Fruit fly (Drosophila melanogaster) whole organism, embryonic: Measurements from ENCODE around the gene dod.

Source experiments
- ATbp ChIP-seq: fragments of 200-800 bp; sonication (Bioruptor generic); optimal IDR thresholded peaks from 2 replicates; lab custom pipeline; 2017; ENCODE audit warnings: missing biosample characterization, mild to moderate bottlenecking, missing genetic modification characterization, missing genetic modification reagents
- B-H1 ChIP-seq: fragments of 200-800 bp; sonication (Bioruptor generic); IDR thresholded peaks from 3 replicates; pipeline ENCODE4 v1.3.6; 2022; ENCODE audit warnings: missing biosample characterization, missing genetic modification characterization
- Bgb ChIP-seq: fragments of 200-800 bp; sonication (Bioruptor generic); IDR thresholded peaks from 2 replicates; pipeline ENCODE4 v1.3.6; 2022; ENCODE audit warnings: missing biosample characterization, missing genetic modification characterization; ENCODE audit not compliant: partially characterized antibody
- CG10321 ChIP-seq: fragments of 200-800 bp; sonication (Bioruptor generic); IDR thresholded peaks from 2 replicates; pipeline ENCODE4 v1.3.6; 2022; ENCODE audit warnings: missing biosample characterization, missing genetic modification characterization
- CG11695 ChIP-seq: fragments of 200-800 bp; sonication (Bioruptor generic); IDR thresholded peaks from 3 replicates; pipeline ENCODE4 v1.3.6; 2022; ENCODE audit warnings: missing biosample characterization, missing genetic modification characterization
- CG14860 ChIP-seq: fragments of 200-800 bp; sonication (Bioruptor generic); IDR thresholded peaks from 3 replicates; pipeline ENCODE4 v1.3.6; 2022; ENCODE audit warnings: missing biosample characterization, missing genetic modification characterization; ENCODE audit not compliant: partially characterized antibody
- CG14965 ChIP-seq: fragments of 200-800 bp; sonication (Bioruptor generic); optimal IDR thresholded peaks from 2 replicates; lab custom pipeline; 2016; ENCODE audit warnings: missing biosample characterization, missing genetic modification characterization, borderline replicate concordance
- CG15269 ChIP-seq: fragments of 200-800 bp; sonication (Bioruptor generic); optimal IDR thresholded peaks from 2 replicates; lab custom pipeline; 2018; ENCODE audit warnings: missing biosample characterization, mild to moderate bottlenecking, missing genetic modification characterization, moderate library complexity
- CG17328 ChIP-seq: fragments of 200-800 bp; sonication (Bioruptor generic); IDR thresholded peaks from 2 replicates; pipeline ENCODE4 v1.3.6; 2022; ENCODE audit warnings: missing biosample characterization, missing genetic modification characterization
- CG17568 ChIP-seq: fragments of 200-800 bp; sonication (Bioruptor generic); optimal IDR thresholded peaks from 2 replicates; lab custom pipeline; 2018; ENCODE audit warnings: missing biosample characterization, mild to moderate bottlenecking, missing genetic modification characterization, moderate library complexity
- CG18262 ChIP-seq: fragments of 200-800 bp; optimal IDR thresholded peaks from 3 replicates; lab custom pipeline; 2019; ENCODE audit warnings: missing biosample characterization, mild to moderate bottlenecking, missing genetic modification characterization, moderate library complexity
- CG2116 ChIP-seq: fragments of 200-800 bp; sonication (Bioruptor generic); optimal IDR thresholded peaks from 3 replicates; lab custom pipeline; 2018; ENCODE audit warnings: missing biosample characterization, mild to moderate bottlenecking, missing genetic modification characterization
- CG30431 ChIP-seq: fragments of 200-800 bp; sonication (Bioruptor generic); optimal IDR thresholded peaks from 2 replicates; lab custom pipeline; 2017; ENCODE audit warnings: missing biosample characterization, missing genetic modification characterization
- CG3281 ChIP-seq: fragments of 200-800 bp; sonication (Bioruptor generic); optimal IDR thresholded peaks from 3 replicates; lab custom pipeline; 2017; ENCODE audit warnings: missing biosample characterization, mild to moderate bottlenecking, missing genetic modification characterization
- CG4328 ChIP-seq: fragments of 200-800 bp; sonication (Bioruptor generic); optimal IDR thresholded peaks from 3 replicates; lab custom pipeline; 2017; ENCODE audit warnings: missing biosample characterization, missing genetic modification reagents, missing genetic modification characterization
- CG4854 ChIP-seq: fragments of 200-800 bp; sonication (Bioruptor generic); optimal IDR thresholded peaks from 2 replicates; lab custom pipeline; 2016; ENCODE audit warnings: missing biosample characterization, missing genetic modification characterization, inconsistent platforms
- CG6765 ChIP-seq: fragments of 200-800 bp; sonication (Bioruptor generic); optimal IDR thresholded peaks from 3 replicates; lab custom pipeline; 2017; ENCODE audit warnings: missing biosample characterization, mild to moderate bottlenecking, missing genetic modification characterization
- CG8089 ChIP-seq: fragments of 200-800 bp; sonication (Bioruptor generic); optimal IDR thresholded peaks from 3 replicates; lab custom pipeline; 2016; ENCODE audit warnings: missing biosample characterization, missing genetic modification characterization
- CG8478 ChIP-seq: fragments of >200 bp; optimal IDR thresholded peaks from 2 replicates; lab custom pipeline; 2018
- Dfd ChIP-seq, 2 experiments: fragments of >200 bp; optimal IDR thresholded peaks; 2 replicates each; lab custom pipeline; 2017; ENCODE audit warnings: missing biosample characterization in 2 of 2, missing genetic modification characterization in 2 of 2
- ERR ChIP-seq: fragments of 200-800 bp; sonication (Bioruptor generic); optimal IDR thresholded peaks from 2 replicates; lab custom pipeline; 2016; ENCODE audit warnings: missing biosample characterization, missing genetic modification characterization
- Ets65A ChIP-seq: fragments of 200-800 bp; sonication (Bioruptor generic); peaks from one replicate; lab custom pipeline; 2016; ENCODE audit warnings: missing biosample characterization, missing genetic modification characterization
- HHEX ChIP-seq: fragments of 200-800 bp; sonication (Bioruptor generic); optimal IDR thresholded peaks from 3 replicates; lab custom pipeline; 2017; ENCODE audit warnings: missing biosample characterization, mild to moderate bottlenecking, missing genetic modification characterization, missing genetic modification reagents
- Hand ChIP-seq: fragments of 200-800 bp; sonication (Bioruptor generic); optimal IDR thresholded peaks from 2 replicates; lab custom pipeline; 2017; ENCODE audit warnings: mild to moderate bottlenecking, missing biosample characterization, missing genetic modification reagents, missing genetic modification characterization
- Hr3 ChIP-seq: fragments of 200-800 bp; sonication (Bioruptor generic); optimal IDR thresholded peaks from 3 replicates; lab custom pipeline; 2016; ENCODE audit warnings: missing biosample characterization, missing genetic modification characterization
- Hr51 ChIP-seq, 2 experiments: fragments of 200-800 bp; sonication (Bioruptor generic); optimal IDR thresholded peaks; 2 replicates in 1 of 2; 3 replicates in 1 of 2; lab custom pipeline; 2016 to 2018; ENCODE audit warnings: missing biosample characterization in 2 of 2, missing genetic modification characterization in 2 of 2, mild to moderate bottlenecking in 1 of 2, moderate library complexity in 1 of 2
- Hsf ChIP-seq: fragments of 200-800 bp; sonication (Bioruptor generic); optimal IDR thresholded peaks from 3 replicates; lab custom pipeline; 2016; ENCODE audit warnings: missing biosample characterization, missing genetic modification characterization
- Mad ChIP-seq: fragments of 200-800 bp; sonication (Bioruptor generic); optimal IDR thresholded peaks from 2 replicates; lab custom pipeline; 2016; ENCODE audit warnings: missing biosample characterization, missing genetic modification characterization
- NK7.1 ChIP-seq: fragments of 200-800 bp; sonication (Bioruptor generic); optimal IDR thresholded peaks from 3 replicates; lab custom pipeline; 2016; ENCODE audit warnings: missing biosample characterization, missing genetic modification characterization
- Poxn ChIP-seq: fragments of 200-800 bp; sonication (Bioruptor generic); IDR thresholded peaks from 2 replicates; pipeline ENCODE4 v1.3.6; 2022; ENCODE audit warnings: missing biosample characterization, missing genetic modification characterization
- Rx ChIP-seq: fragments of 200-800 bp; sonication (Bioruptor generic); IDR thresholded peaks from 2 replicates; pipeline ENCODE4 v1.3.6; 2022; ENCODE audit warnings: missing biosample characterization, missing genetic modification characterization
- Xrp1 ChIP-seq: fragments of 200-800 bp; sonication (Bioruptor generic); IDR thresholded peaks from 2 replicates; pipeline ENCODE4 v1.3.6; 2022; ENCODE audit warnings: missing biosample characterization, missing genetic modification characterization
- ara ChIP-seq: fragments of 200-800 bp; sonication (Bioruptor generic); IDR thresholded peaks from 2 replicates; pipeline ENCODE4 v1.3.6; 2022; ENCODE audit warnings: missing biosample characterization, missing genetic modification characterization
- btn ChIP-seq: fragments of 200-800 bp; sonication (Bioruptor generic); optimal IDR thresholded peaks from 2 replicates; lab custom pipeline; 2016; ENCODE audit warnings: missing biosample characterization, missing genetic modification characterization
- crol ChIP-seq: fragments of 200-800 bp; sonication (Bioruptor generic); IDR thresholded peaks from 2 replicates; pipeline ENCODE4 v1.3.6; 2022; ENCODE audit warnings: missing biosample characterization, missing genetic modification characterization
- fd102C ChIP-seq: fragments of 200-800 bp; sonication (Bioruptor generic); optimal IDR thresholded peaks from 2 replicates; lab custom pipeline; 2018; ENCODE audit warnings: missing biosample characterization, mild to moderate bottlenecking, missing genetic modification characterization, moderate library complexity
- gfzf ChIP-seq: fragments of 200-800 bp; sonication (Bioruptor generic); optimal IDR thresholded peaks from 2 replicates; lab custom pipeline; 2016; ENCODE audit warnings: missing biosample characterization, mild to moderate bottlenecking, missing genetic modification characterization, moderate library complexity
- gsb ChIP-seq: fragments of 200-800 bp; sonication (Bioruptor generic); IDR thresholded peaks from 2 replicates; pipeline ENCODE4 v1.3.6; 2022; ENCODE audit warnings: missing biosample characterization, missing genetic modification characterization
- hkb ChIP-seq, 2 experiments: fragments of 200-800 bp in 1 of 2; fragments of >200 bp in 1 of 2; sonication (Bioruptor generic) in 1 of 2; IDR thresholded peaks in 1 of 2; optimal IDR thresholded peaks in 1 of 2; 2 replicates each; pipeline versions ENCODE4 v1.3.6 to Lab custom; 2017 to 2022; ENCODE audit warnings: missing biosample characterization in 1 of 2, missing genetic modification characterization in 1 of 2
- lmd ChIP-seq: fragments of 200-800 bp; sonication (Bioruptor generic); IDR thresholded peaks from 2 replicates; pipeline ENCODE4 v1.3.6; 2022; ENCODE audit warnings: missing biosample characterization, missing genetic modification characterization
- lov ChIP-seq, 2 experiments: fragments of 200-800 bp in 1 of 2; fragments of >200 bp in 1 of 2; sonication (Bioruptor generic) in 1 of 2; IDR thresholded peaks in 1 of 2; optimal IDR thresholded peaks in 1 of 2; 2 replicates in 1 of 2; 3 replicates in 1 of 2; pipeline versions ENCODE4 v1.3.6 to Lab custom; 2017 to 2022; ENCODE audit warnings: missing biosample characterization in 1 of 2, missing genetic modification characterization in 1 of 2
- mam ChIP-seq: fragments of 200-800 bp; sonication (Bioruptor generic); optimal IDR thresholded peaks from 3 replicates; lab custom pipeline; 2016; ENCODE audit warnings: missing biosample characterization, missing genetic modification characterization
- nom ChIP-seq: fragments of 200-800 bp; sonication (Bioruptor generic); optimal IDR thresholded peaks from 2 replicates; lab custom pipeline; 2017; ENCODE audit warnings: missing biosample characterization, missing genetic modification characterization, mild to moderate bottlenecking, moderate library complexity, missing genetic modification reagents
- pho ChIP-seq: fragments of 200-800 bp; sonication (Bioruptor generic); optimal IDR thresholded peaks from 2 replicates; lab custom pipeline; 2016; ENCODE audit warnings: missing biosample characterization, missing genetic modification characterization
- run ChIP-seq: fragments of 200-800 bp; sonication (Bioruptor generic); optimal IDR thresholded peaks from 3 replicates; lab custom pipeline; 2018; ENCODE audit warnings: missing biosample characterization, mild to moderate bottlenecking, missing genetic modification characterization
- sc ChIP-seq, 3 experiments: fragments of >200 bp in 2 of 3; fragments of 200-800 bp in 1 of 3; sonication (Bioruptor generic) in 1 of 3; optimal IDR thresholded peaks; 2 replicates in 2 of 3; 3 replicates in 1 of 3; lab custom pipeline; 2017; ENCODE audit warnings: mild to moderate bottlenecking in 1 of 3, missing biosample characterization in 1 of 3, missing genetic modification characterization in 1 of 3, missing genetic modification reagents in 1 of 3
- sima ChIP-seq: fragments of 200-800 bp; sonication (Bioruptor generic); optimal IDR thresholded peaks from 2 replicates; lab custom pipeline; 2016; ENCODE audit warnings: missing biosample characterization, missing genetic modification characterization
- slbo ChIP-seq: fragments of 200-800 bp; sonication (Bioruptor generic); IDR thresholded peaks from 2 replicates; pipeline ENCODE4 v1.3.6; 2022; ENCODE audit warnings: missing biosample characterization, missing genetic modification characterization
- sob ChIP-seq: fragments of 200-800 bp; sonication (Bioruptor generic); IDR thresholded peaks from 2 replicates; pipeline ENCODE4 v1.3.6; 2022; ENCODE audit warnings: missing biosample characterization, missing genetic modification characterization
- tio ChIP-seq: fragments of 200-800 bp; sonication (Bioruptor generic); optimal IDR thresholded peaks from 2 replicates; lab custom pipeline; 2017; ENCODE audit warnings: missing biosample characterization, missing genetic modification characterization, inconsistent platforms
- yki ChIP-seq: fragments of >200 bp; optimal IDR thresholded peaks from 3 replicates; lab custom pipeline; 2018

Gene dod

dm6 chrX:21315852-21316251 lies 29.3 kb upstream of the dod start, which contains the start of gene Rpt6 (continued):
- no peak for TF ChIP-seq NK7.1
- TF ChIP-seq lmd (GFP tag; lab: Robert Waterston, UW) = no peak
- TF ChIP-seq CG14860 (GFP tag; lab: Robert Waterston, UW) = peak; percentile 60; the same call in 2 of the 3 replicates
- TF ChIP-seq CG15269 = no peak
- TF ChIP-seq CG8089 = no peak
- TF ChIP-seq CG30431 (GFP tag; lab: Kevin White, UChicago) = no peak
- no peak for TF ChIP-seq btn (GFP tag; lab: Kevin White, UChicago)
- no peak for TF ChIP-seq CG4328 (GFP tag; lab: Kevin White, UChicago)
- TF ChIP-seq Hr51 (GFP tag; optimal IDR thresholded peaks at IDR 0.05; lab: Kevin White, UChicago) = no peak
- TF ChIP-seq CG17328 (GFP tag; lab: Robert Waterston, UW) = no peak
- TF ChIP-seq CG3281 (GFP tag; lab: Kevin White, UChicago) = no peak
- TF ChIP-seq Ets65A (GFP tag; lab: Kevin White, UChicago) = no peak
- TF ChIP-seq CG14965 (GFP tag; lab: Kevin White, UChicago) = no peak
- no peak for TF ChIP-seq CG18262 (tag; lab: Kevin White, UChicago)
- TF ChIP-seq ERR (GFP tag; lab: Kevin White, UChicago) = no peak
- no peak for TF ChIP-seq gsb (GFP tag; lab: Robert Waterston, UW)
- TF ChIP-seq sob (GFP tag; lab: Robert Waterston, UW) = no peak
- TF ChIP-seq pho (GFP tag; lab: Kevin White, UChicago) = peak; percentile 10
- TF ChIP-seq gfzf = peak; percentile 43
- TF ChIP-seq slbo (GFP tag; lab: Robert Waterston, UW) = 0 out of 2 replicates have a peak, but pooled peaks have one; percentile 4
- peak; percentile 63 for TF ChIP-seq CG2116 (GFP tag; lab: Kevin White, UChicago)
- TF ChIP-seq CG10321 (GFP tag; lab: Robert Waterston, UW) = no peak
- no peak for TF ChIP-seq Xrp1 (GFP tag; lab: Robert Waterston, UW)
- TF ChIP-seq tio = no peak
- TF ChIP-seq hkb (optimal IDR thresholded peaks at IDR 0.05; lab: Kevin White, UChicago) = no peak
- TF ChIP-seq hkb (GFP tag; IDR thresholded peaks at IDR 0.05; lab: Robert Waterston, UW) = no peak
- no peak for TF ChIP-seq CG4854
- TF ChIP-seq ara (GFP tag; lab: Robert Waterston, UW) = no peak
- TF ChIP-seq crol = no peak
- TF ChIP-seq yki = no peak
- no peak for TF ChIP-seq fd102C
- TF ChIP-seq Dfd (GFP tag; optimal IDR thresholded peaks at IDR 0.05; lab: Kevin White, UChicago) = no peak
- TF ChIP-seq B-H1 (GFP tag; lab: Robert Waterston, UW) = no peak
- no peak for TF ChIP-seq Rx (GFP tag; lab: Robert Waterston, UW)
- TF ChIP-seq CG11695 (GFP tag; lab: Robert Waterston, UW) = no peak
- no peak for TF ChIP-seq run (tag; lab: Kevin White, UChicago)
- no peak for TF ChIP-seq nom
- TF ChIP-seq mam (GFP tag; lab: Kevin White, UChicago) = no peak
- no peak for TF ChIP-seq Hand (GFP tag; lab: Kevin White, UChicago)
- TF ChIP-seq HHEX (GFP tag; lab: Kevin White, UChicago) = no peak
- TF ChIP-seq ATbp = no peak
- TF ChIP-seq CG8478 (lab: Kevin White, UChicago) = no peak
- no peak for TF ChIP-seq CG17568 (GFP tag; lab: Kevin White, UChicago)
- no peak for TF ChIP-seq Poxn (GFP tag; lab: Robert Waterston, UW)
- TF ChIP-seq Mad (GFP tag; lab: Kevin White, UChicago) = no peak
- peak; percentile 81 for TF ChIP-seq Bgb (GFP tag; lab: Robert Waterston, UW)
- TF ChIP-seq sc (optimal IDR thresholded peaks at IDR 0.05; lab: Kevin White, UChicago) = no peak
- TF ChIP-seq sc (GFP tag; optimal IDR thresholded peaks at IDR 0.05; lab: Kevin White, UChicago) = no peak
- no peak for TF ChIP-seq Hr3 (GFP tag; lab: Kevin White, UChicago)
- no peak for TF ChIP-seq sima
- TF ChIP-seq CG6765 = no peak
- no peak for TF ChIP-seq lov (optimal IDR thresholded peaks at IDR 0.05; lab: Kevin White, UChicago)
- no peak for TF ChIP-seq lov (GFP tag; IDR thresholded peaks at IDR 0.05; lab: Robert Waterston, UW)
- TF ChIP-seq Hsf (GFP tag; lab: Kevin White, UChicago) = no peak
